Worm (Caenorhabditis elegans): Measurements from ENCODE around the gene pola-1.

- TF ChIP-seq nhr-10 (tag; optimal IDR thresholded peaks at IDR 0.05) (no peak), spr-1 (tag; optimal IDR thresholded peaks at IDR 0.05) (no peak), mes-2 (tag; optimal IDR thresholded peaks at IDR 0.05; ENCODE audit: poor library complexity, severe bottlenecking) (no peak)
Observed at ce11 chrIII:11127528-11127927, 14.7 kb upstream of the pola-1 start, which contains the start of gene Y48A6C.8.

All from whole organism, L4 larva.